Worm (Caenorhabditis elegans) whole organism, L3 larva: Measurements from ENCODE around the gene M04B2.4.

ENCODE experiments used
- R02D3.7 ChIP-seq: fragments of 150-350 bp; optimal IDR thresholded peaks from 2 replicates; lab custom pipeline; 2014; ENCODE audit warnings: missing biosample characterization, missing genetic modification characterization
- aly-2 ChIP-seq: fragments of 150-350 bp; optimal IDR thresholded peaks from 2 replicates; lab custom pipeline; 2014; ENCODE audit warnings: missing biosample characterization, missing genetic modification characterization
- ama-1 ChIP-seq: fragments of 150-350 bp; optimal IDR thresholded peaks from 2 replicates; lab custom pipeline; 2018
- ceh-16 ChIP-seq: sonication (generic microtip); optimal IDR thresholded peaks from 2 replicates; lab custom pipeline; 2017; ENCODE audit warnings: missing biosample characterization, missing genetic modification characterization
- ceh-28 ChIP-seq: fragments of 150-350 bp; optimal IDR thresholded peaks from 2 replicates; lab custom pipeline; 2014; ENCODE audit warnings: missing biosample characterization, missing genetic modification reagents, missing genetic modification characterization
- ceh-82 ChIP-seq: fragments of 150-350 bp; optimal IDR thresholded peaks from 2 replicates; lab custom pipeline; 2014; ENCODE audit warnings: missing biosample characterization, missing genetic modification characterization
- egl-27 ChIP-seq: sonication (generic microtip); optimal IDR thresholded peaks from 4 replicates; lab custom pipeline; 2017; ENCODE audit warnings: missing biosample characterization, missing genetic modification reagents, missing genetic modification characterization
- egl-5 ChIP-seq: fragments of 150-350 bp; optimal IDR thresholded peaks from 2 replicates; lab custom pipeline; 2017; ENCODE audit warnings: missing biosample characterization, missing genetic modification reagents, missing genetic modification characterization, inconsistent platforms
- elt-1 ChIP-seq: fragments of 150-350 bp; optimal IDR thresholded peaks from 2 replicates; lab custom pipeline; 2014; ENCODE audit warnings: missing biosample characterization, missing genetic modification characterization
- elt-2 ChIP-seq: sonication (generic microtip); optimal IDR thresholded peaks from 2 replicates; lab custom pipeline; 2016; ENCODE audit warnings: missing genetic modification reagents, mild to moderate bottlenecking, missing genetic modification characterization, missing compliant biosample characterization
- elt-3 ChIP-seq, 3 experiments: fragments of 150-350 bp in 1 of 3; sonication (generic microtip) in 2 of 3; optimal IDR thresholded peaks; 2 replicates in 2 of 3; 4 replicates in 1 of 3; lab custom pipeline; 2014 to 2017; ENCODE audit warnings: missing biosample characterization in 3 of 3, missing genetic modification characterization in 3 of 3
- fos-1 ChIP-seq: fragments of 150-350 bp; optimal IDR thresholded peaks from 2 replicates; lab custom pipeline; 2014; ENCODE audit warnings: missing biosample characterization, missing genetic modification characterization
- hmg-11 ChIP-seq: sonication (generic microtip); optimal IDR thresholded peaks from 2 replicates; lab custom pipeline; 2016; ENCODE audit warnings: missing genetic modification characterization, missing compliant biosample characterization
- jun-1 ChIP-seq: fragments of 150-350 bp; optimal IDR thresholded peaks from 2 replicates; lab custom pipeline; 2014; ENCODE audit warnings: missing biosample characterization, missing genetic modification reagents, missing genetic modification characterization
- lin-15B ChIP-seq: fragments of 150-350 bp; optimal IDR thresholded peaks from 2 replicates; lab custom pipeline; 2014; ENCODE audit warnings: missing biosample characterization, missing genetic modification characterization
- lin-39 ChIP-seq: fragments of 150-350 bp; optimal IDR thresholded peaks from 2 replicates; lab custom pipeline; 2018; ENCODE audit warnings: missing biosample characterization, missing genetic modification reagents, missing genetic modification characterization
- lsy-12 ChIP-seq: sonication (generic microtip); optimal IDR thresholded peaks from 2 replicates; lab custom pipeline; 2016; ENCODE audit warnings: mild to moderate bottlenecking, missing genetic modification characterization, missing compliant biosample characterization
- mdl-1 ChIP-seq: fragments of 150-350 bp; optimal IDR thresholded peaks from 2 replicates; lab custom pipeline; 2014; ENCODE audit warnings: missing biosample characterization, missing genetic modification characterization
- mml-1 ChIP-seq: fragments of 150-350 bp; sonication (generic microtip); optimal IDR thresholded peaks from 3 replicates; lab custom pipeline; 2014; ENCODE audit warnings: missing biosample characterization, missing genetic modification characterization
- nfya-1 ChIP-seq: sonication (generic microtip); optimal IDR thresholded peaks from 2 replicates; lab custom pipeline; 2017; ENCODE audit warnings: missing genetic modification characterization, mild to moderate bottlenecking, missing compliant biosample characterization, antibody characterized with exemption, moderate library complexity; ENCODE audit not compliant: insufficient read depth
- nhr-11 ChIP-seq: fragments of 150-350 bp; optimal IDR thresholded peaks from 2 replicates; lab custom pipeline; 2014; ENCODE audit warnings: missing biosample characterization, missing genetic modification characterization
- nhr-12 ChIP-seq: fragments of 150-350 bp; optimal IDR thresholded peaks from 2 replicates; lab custom pipeline; 2014; ENCODE audit warnings: missing biosample characterization, missing genetic modification characterization
- nhr-23 ChIP-seq: fragments of 150-350 bp; optimal IDR thresholded peaks from 2 replicates; lab custom pipeline; 2014; ENCODE audit warnings: missing biosample characterization, missing genetic modification reagents, missing genetic modification characterization
- nhr-25 ChIP-seq: sonication (generic microtip); optimal IDR thresholded peaks from 2 replicates; lab custom pipeline; 2017; ENCODE audit warnings: missing biosample characterization, missing genetic modification characterization
- nhr-28 ChIP-seq: fragments of 150-350 bp; optimal IDR thresholded peaks from 2 replicates; lab custom pipeline; 2014; ENCODE audit warnings: missing biosample characterization, missing genetic modification characterization
- nhr-43 ChIP-seq: sonication (generic microtip); optimal IDR thresholded peaks from 2 replicates; lab custom pipeline; 2016; ENCODE audit warnings: mild to moderate bottlenecking, missing genetic modification characterization, missing compliant biosample characterization; ENCODE audit not compliant: poor library complexity, severe bottlenecking
- nhr-67 ChIP-seq: fragments of 150-350 bp; optimal IDR thresholded peaks from 2 replicates; lab custom pipeline; 2014; ENCODE audit warnings: missing biosample characterization, missing genetic modification characterization
- nhr-76 ChIP-seq: fragments of 150-350 bp; sonication (generic microtip); optimal IDR thresholded peaks from 5 replicates; lab custom pipeline; 2014; ENCODE audit warnings: missing biosample characterization, missing genetic modification characterization
- nhr-77 ChIP-seq: fragments of 150-350 bp; optimal IDR thresholded peaks from 2 replicates; lab custom pipeline; 2014; ENCODE audit warnings: missing biosample characterization, missing genetic modification characterization
- pha-4 ChIP-seq: fragments of 150-350 bp; optimal IDR thresholded peaks from 2 replicates; lab custom pipeline; 2014; ENCODE audit warnings: missing biosample characterization, missing genetic modification reagents, missing genetic modification characterization
- pqm-1 ChIP-seq: fragments of 150-350 bp; optimal IDR thresholded peaks from 2 replicates; lab custom pipeline; 2017; ENCODE audit warnings: missing biosample characterization, missing genetic modification characterization, inconsistent platforms
- sea-2 ChIP-seq: fragments of 150-350 bp; sonication (generic microtip); optimal IDR thresholded peaks from 4 replicates; lab custom pipeline; 2014; ENCODE audit warnings: missing biosample characterization, missing genetic modification reagents, missing genetic modification characterization
- skn-1 ChIP-seq: fragments of 150-350 bp; optimal IDR thresholded peaks from 2 replicates; lab custom pipeline; 2014; ENCODE audit warnings: missing biosample characterization, missing genetic modification characterization
- snpc-4 ChIP-seq: fragments of 150-350 bp; optimal IDR thresholded peaks from 2 replicates; lab custom pipeline; 2014; ENCODE audit warnings: missing biosample characterization, missing genetic modification characterization
- tbx-2 ChIP-seq: sonication (generic microtip); optimal IDR thresholded peaks from 2 replicates; lab custom pipeline; 2016; ENCODE audit warnings: mild to moderate bottlenecking, missing genetic modification characterization, missing compliant biosample characterization
- unc-39 ChIP-seq: sonication (generic microtip); optimal IDR thresholded peaks from 4 replicates; lab custom pipeline; 2017; ENCODE audit warnings: missing biosample characterization, missing genetic modification characterization
- unc-62 ChIP-seq: fragments of 150-350 bp; sonication (generic microtip); optimal IDR thresholded peaks from 4 replicates; lab custom pipeline; 2014; ENCODE audit warnings: missing biosample characterization, missing genetic modification reagents, missing genetic modification characterization
- zag-1 ChIP-seq: fragments of 150-350 bp; optimal IDR thresholded peaks from 2 replicates; lab custom pipeline; 2014; ENCODE audit warnings: missing biosample characterization, missing genetic modification characterization
- ztf-4 ChIP-seq: fragments of 150-350 bp; optimal IDR thresholded peaks from 2 replicates; lab custom pipeline; 2014; ENCODE audit warnings: missing biosample characterization, missing genetic modification characterization

M04B2.4 gene

ce11 chrIV:11475080-11475479, 45.8 kb downstream of the M04B2.4 start:
- TF ChIP-seq egl-5 (tag; lab: Kevin White, UChicago) (no peak), ama-1 (lab: Kevin White, UChicago) (no peak), nhr-67 (tag; lab: Kevin White, UChicago) (no peak), pqm-1 (tag; lab: Kevin White, UChicago) (no peak)

ce11 chrIV:11474067-11474466, 46.8 kb downstream of the M04B2.4 start:
- TF ChIP-seq egl-5 (tag; lab: Kevin White, UChicago) (peak; percentile 10), ama-1 (lab: Kevin White, UChicago) (peak; percentile 87), ceh-82 (peak; percentile 44), nhr-23 (tag; lab: Kevin White, UChicago) (peak; percentile 76), elt-2 (peak; percentile 69), R02D3.7 (tag; lab: Kevin White, UChicago) (peak; percentile 2), nhr-67 (tag; lab: Kevin White, UChicago) (no peak), egl-27 (tag; lab: Kevin White, UChicago) (no peak), zag-1 (tag; lab: Kevin White, UChicago) (no peak), fos-1 (tag; lab: Kevin White, UChicago) (peak; percentile 35), sea-2 (GFP tag; lab: Kevin White, UChicago) (no peak), nhr-28 (tag; lab: Kevin White, UChicago) (no peak), hmg-11 (tag; lab: Kevin White, UChicago) (peak; percentile 82), ztf-4 (tag; lab: Kevin White, UChicago) (no peak), nhr-25 (tag; lab: Kevin White, UChicago) (no peak), lin-15B (tag; lab: Kevin White, UChicago) (peak; percentile 10), snpc-4 (tag; lab: Kevin White, UChicago) (peak; percentile 45), pqm-1 (tag; lab: Kevin White, UChicago) (no peak), nhr-77 (tag; lab: Kevin White, UChicago) (no peak), mml-1 (tag; lab: Kevin White, UChicago) (no peak), elt-3 (tag; optimal IDR thresholded peaks at IDR 0.05; lab: Kevin White, UChicago) (no peak), pha-4 (tag; lab: Kevin White, UChicago) (peak; percentile 80), lin-39 (tag; lab: Kevin White, UChicago) (peak; percentile 84), ceh-16 (tag; lab: Kevin White, UChicago) (no peak), nhr-43 (peak; percentile 77), nfya-1 (peak; percentile 53), mdl-1 (tag; lab: Kevin White, UChicago) (no peak), skn-1 (tag; lab: Kevin White, UChicago) (peak; percentile 34), lsy-12 (tag; lab: Kevin White, UChicago) (peak; percentile 80), nhr-11 (tag; lab: Kevin White, UChicago) (no peak), elt-1 (tag; lab: Kevin White, UChicago) (peak; percentile 3), unc-62 (no peak), nhr-76 (peak; percentile 26), jun-1 (no peak), aly-2 (peak; percentile 60), tbx-2 (tag; lab: Kevin White, UChicago) (peak; percentile 71), nhr-12 (tag; lab: Kevin White, UChicago) (no peak), ceh-28 (tag; lab: Kevin White, UChicago) (peak; percentile 8)
- TF ChIP-seq, all 47 proteins: peak for 21

- TF ChIP-seq sea-2 (GFP tag; lab: Kevin White, UChicago), result no peak
- TF ChIP-seq snpc-4 (tag; lab: Kevin White, UChicago), result no peak
- TF ChIP-seq unc-39, result no peak
These were observed 48.8 kb downstream of the M04B2.4 start for ce11 chrIV:11472023-11472422.
